Fruit fly (Drosophila melanogaster) whole organism, embryonic: ENCODE measurements around the gene nan.

Source experiments
- CG10321 ChIP-seq: fragments of 200-800 bp; sonication (Bioruptor generic); IDR thresholded peaks from 2 replicates; pipeline ENCODE4 v1.3.6; 2022; ENCODE audit warnings: missing biosample characterization, missing genetic modification characterization
- CG10565 ChIP-seq: fragments of 200-800 bp; sonication (Bioruptor generic); optimal IDR thresholded peaks from 3 replicates; lab custom pipeline; 2016; ENCODE audit warnings: missing biosample characterization, mild to moderate bottlenecking, missing genetic modification characterization
- CG11456 ChIP-seq: fragments of 200-800 bp; sonication (Bioruptor generic); IDR thresholded peaks from 3 replicates; pipeline ENCODE4 v1.3.6; 2022; ENCODE audit warnings: missing biosample characterization, missing genetic modification characterization
- CG14710 ChIP-seq: fragments of 200-800 bp; sonication (Bioruptor generic); optimal IDR thresholded peaks from 3 replicates; lab custom pipeline; 2019; ENCODE audit warnings: missing biosample characterization, mild to moderate bottlenecking, missing genetic modification characterization, moderate library complexity
- CG15479 ChIP-seq: fragments of 200-800 bp; sonication (Bioruptor generic); optimal IDR thresholded peaks from 3 replicates; lab custom pipeline; 2019; ENCODE audit warnings: missing biosample characterization, mild to moderate bottlenecking, missing genetic modification characterization, moderate library complexity
- CG15696 ChIP-seq: fragments of 200-800 bp; sonication (Bioruptor generic); optimal IDR thresholded peaks from 2 replicates; lab custom pipeline; 2019; ENCODE audit warnings: missing biosample characterization, mild to moderate bottlenecking, missing genetic modification characterization, moderate library complexity
- CG1603 ChIP-seq: fragments of 200-800 bp; sonication (Bioruptor generic); optimal IDR thresholded peaks from 2 replicates; lab custom pipeline; 2019; ENCODE audit warnings: missing biosample characterization, mild to moderate bottlenecking, missing genetic modification characterization, moderate library complexity
- CG17328 ChIP-seq: fragments of 200-800 bp; sonication (Bioruptor generic); IDR thresholded peaks from 2 replicates; pipeline ENCODE4 v1.3.6; 2022; ENCODE audit warnings: missing biosample characterization, missing genetic modification characterization
- CG1832 ChIP-seq: fragments of 200-800 bp; sonication (Bioruptor generic); optimal IDR thresholded peaks from 2 replicates; lab custom pipeline; 2017; ENCODE audit warnings: missing biosample characterization, mild to moderate bottlenecking, missing genetic modification characterization, inconsistent platforms
- CG2199 ChIP-seq: fragments of 200-800 bp; sonication (Bioruptor generic); IDR thresholded peaks from 3 replicates; pipeline ENCODE4 v1.3.6; 2022; ENCODE audit warnings: missing biosample characterization, missing genetic modification characterization
- CG2678 ChIP-seq: fragments of 200-800 bp; sonication (Bioruptor generic); optimal IDR thresholded peaks from 3 replicates; lab custom pipeline; 2019; ENCODE audit warnings: missing biosample characterization, mild to moderate bottlenecking, missing genetic modification characterization, moderate library complexity
- CG3065 ChIP-seq: fragments of 200-800 bp; sonication (Bioruptor generic); optimal IDR thresholded peaks from 2 replicates; lab custom pipeline; 2016; ENCODE audit warnings: missing biosample characterization, missing genetic modification characterization
- CG34224 ChIP-seq: fragments of 200-800 bp; sonication (Bioruptor generic); IDR thresholded peaks from 3 replicates; pipeline ENCODE4 v1.3.6; 2022; ENCODE audit warnings: missing biosample characterization, missing genetic modification characterization; ENCODE audit not compliant: partially characterized antibody
- CG34422 ChIP-seq: fragments of 200-800 bp; sonication (Bioruptor generic); IDR thresholded peaks from 3 replicates; pipeline ENCODE4 v1.3.6; 2022; ENCODE audit warnings: missing biosample characterization, missing genetic modification characterization
- CG7987 ChIP-seq: fragments of 200-800 bp; sonication (Bioruptor generic); optimal IDR thresholded peaks from 2 replicates; lab custom pipeline; 2018; ENCODE audit warnings: missing biosample characterization, mild to moderate bottlenecking, missing genetic modification characterization, moderate library complexity
- CG9727 ChIP-seq: fragments of 200-800 bp; sonication (Bioruptor generic); optimal IDR thresholded peaks from 3 replicates; lab custom pipeline; 2017; ENCODE audit warnings: missing biosample characterization, mild to moderate bottlenecking, missing genetic modification characterization
- CG9876 ChIP-seq: fragments of 200-800 bp; sonication (Bioruptor generic); optimal IDR thresholded peaks from 2 replicates; lab custom pipeline; 2016; ENCODE audit warnings: missing biosample characterization, missing genetic modification characterization
- CoRest ChIP-seq: fragments of 200-800 bp; sonication (Bioruptor generic); optimal IDR thresholded peaks from 3 replicates; lab custom pipeline; 2018; ENCODE audit warnings: missing biosample characterization, mild to moderate bottlenecking, missing genetic modification characterization, moderate library complexity
- D ChIP-seq, 2 experiments: fragments of 200-800 bp in 1 of 2; fragments of >200 bp in 1 of 2; sonication (Bioruptor generic) in 1 of 2; optimal IDR thresholded peaks; 2 replicates in 1 of 2; 3 replicates in 1 of 2; lab custom pipeline; 2017; ENCODE audit warnings: mild to moderate bottlenecking in 1 of 2, missing biosample characterization in 1 of 2, missing genetic modification characterization in 1 of 2, missing genetic modification reagents in 1 of 2
- Dek ChIP-seq: fragments of 200-800 bp; sonication (Bioruptor generic); optimal IDR thresholded peaks from 3 replicates; lab custom pipeline; 2019; ENCODE audit warnings: missing biosample characterization, mild to moderate bottlenecking, missing genetic modification characterization, moderate library complexity
- Dip3 ChIP-seq: fragments of 200-800 bp; sonication (Bioruptor generic); optimal IDR thresholded peaks from 3 replicates; lab custom pipeline; 2016; ENCODE audit warnings: missing biosample characterization, missing genetic modification characterization
- E2f1 ChIP-seq: fragments of 200-800 bp; sonication (Bioruptor generic); IDR thresholded peaks from 2 replicates; pipeline ENCODE4 v1.3.6; 2022; ENCODE audit warnings: missing biosample characterization, missing genetic modification characterization
- E2f2 ChIP-seq: fragments of 200-800 bp; sonication (Bioruptor generic); IDR thresholded peaks from 2 replicates; pipeline ENCODE4 v1.3.6; 2022; ENCODE audit warnings: missing biosample characterization, missing genetic modification characterization
- Gug ChIP-seq: fragments of 200-800 bp; sonication (Bioruptor generic); IDR thresholded peaks from 4 replicates; pipeline ENCODE4 v1.3.6; 2022; ENCODE audit warnings: missing biosample characterization, missing genetic modification characterization
- Hmr ChIP-seq: fragments of 200-800 bp; sonication (Bioruptor generic); optimal IDR thresholded peaks from 3 replicates; lab custom pipeline; 2017; ENCODE audit warnings: mild to moderate bottlenecking, missing biosample characterization, missing genetic modification reagents, missing genetic modification characterization
- Hsf ChIP-seq: fragments of 200-800 bp; sonication (Bioruptor generic); optimal IDR thresholded peaks from 3 replicates; lab custom pipeline; 2016; ENCODE audit warnings: missing biosample characterization, missing genetic modification characterization
- Jarid2 ChIP-seq: fragments of 200-800 bp; sonication (Bioruptor generic); optimal IDR thresholded peaks from 3 replicates; lab custom pipeline; 2017; ENCODE audit warnings: mild to moderate bottlenecking, missing biosample characterization, missing genetic modification reagents, missing genetic modification characterization
- MTF-1 ChIP-seq: fragments of 200-800 bp; sonication (Bioruptor generic); optimal IDR thresholded peaks from 2 replicates; lab custom pipeline; 2018; ENCODE audit warnings: missing biosample characterization, mild to moderate bottlenecking, missing genetic modification characterization, borderline replicate concordance
- Nf-YB ChIP-seq: fragments of 200-800 bp; sonication (Bioruptor generic); optimal IDR thresholded peaks from 3 replicates; lab custom pipeline; 2019; ENCODE audit warnings: missing biosample characterization, mild to moderate bottlenecking, missing genetic modification characterization, moderate library complexity
- Nf-YC ChIP-seq: fragments of 200-800 bp; optimal IDR thresholded peaks from 3 replicates; lab custom pipeline; 2019; ENCODE audit warnings: missing biosample characterization, mild to moderate bottlenecking, missing genetic modification characterization, moderate library complexity
- Pdp1 ChIP-seq, 2 experiments: fragments of 200-800 bp; sonication (Bioruptor generic); optimal IDR thresholded peaks; 3 replicates each; lab custom pipeline; 2016; ENCODE audit warnings: missing biosample characterization in 2 of 2, missing genetic modification characterization in 2 of 2, mild to moderate bottlenecking in 1 of 2, moderate library complexity in 1 of 2
- cad ChIP-seq: fragments of >200 bp; optimal IDR thresholded peaks from 2 replicates; lab custom pipeline; 2017; ENCODE audit warnings: missing biosample characterization, missing genetic modification characterization
- disco-r ChIP-seq: fragments of 200-800 bp; sonication (Bioruptor generic); optimal IDR thresholded peaks from 2 replicates; lab custom pipeline; 2016; ENCODE audit warnings: missing biosample characterization, missing genetic modification characterization
- ems ChIP-seq: fragments of 200-800 bp; sonication (Bioruptor generic); optimal IDR thresholded peaks from 3 replicates; lab custom pipeline; 2016; ENCODE audit warnings: missing biosample characterization, missing genetic modification characterization
- gce ChIP-seq: fragments of 200-800 bp; sonication (Bioruptor generic); IDR thresholded peaks from 3 replicates; pipeline ENCODE4 v1.3.6; 2022; ENCODE audit warnings: missing biosample characterization, missing genetic modification characterization
- gsb-n ChIP-seq: fragments of 200-800 bp; sonication (Bioruptor generic); optimal IDR thresholded peaks from 3 replicates; lab custom pipeline; 2018; ENCODE audit warnings: missing biosample characterization, mild to moderate bottlenecking, missing genetic modification characterization
- insv ChIP-seq, 2 experiments: fragments of 200-800 bp; sonication (Bioruptor generic); optimal IDR thresholded peaks; 3 replicates each; lab custom pipeline; 2016 to 2018; ENCODE audit warnings: missing biosample characterization in 2 of 2, missing genetic modification characterization in 2 of 2
- kni ChIP-seq: fragments of 200-800 bp; sonication (Bioruptor generic); optimal IDR thresholded peaks from 3 replicates; lab custom pipeline; 2017; ENCODE audit warnings: mild to moderate bottlenecking, missing biosample characterization, missing genetic modification reagents, missing genetic modification characterization
- lmd ChIP-seq: fragments of 200-800 bp; sonication (Bioruptor generic); IDR thresholded peaks from 2 replicates; pipeline ENCODE4 v1.3.6; 2022; ENCODE audit warnings: missing biosample characterization, missing genetic modification characterization
- lov ChIP-seq, 2 experiments: fragments of 200-800 bp in 1 of 2; fragments of >200 bp in 1 of 2; sonication (Bioruptor generic) in 1 of 2; IDR thresholded peaks in 1 of 2; optimal IDR thresholded peaks in 1 of 2; 2 replicates in 1 of 2; 3 replicates in 1 of 2; pipeline versions ENCODE4 v1.3.6 to Lab custom; 2017 to 2022; ENCODE audit warnings: missing biosample characterization in 1 of 2, missing genetic modification characterization in 1 of 2
- pros ChIP-seq: fragments of 200-800 bp; sonication (Bioruptor generic); optimal IDR thresholded peaks from 3 replicates; lab custom pipeline; 2019; ENCODE audit warnings: missing biosample characterization, mild to moderate bottlenecking, missing genetic modification characterization, moderate library complexity
- shn ChIP-seq: fragments of 200-800 bp; sonication (Bioruptor generic); optimal IDR thresholded peaks from 3 replicates; lab custom pipeline; 2016; ENCODE audit warnings: missing biosample characterization, missing genetic modification characterization
- stc ChIP-seq: fragments of 200-800 bp; sonication (Bioruptor generic); IDR thresholded peaks from 2 replicates; pipeline ENCODE4 v1.3.6; 2022; ENCODE audit warnings: missing biosample characterization, missing genetic modification characterization
- tll ChIP-seq, 2 experiments: fragments of 200-800 bp in 1 of 2; fragments of >200 bp in 1 of 2; sonication (Bioruptor generic) in 1 of 2; optimal IDR thresholded peaks; 2 replicates each; lab custom pipeline; 2017 to 2019; ENCODE audit warnings: missing biosample characterization in 2 of 2, missing genetic modification characterization in 2 of 2, mild to moderate bottlenecking in 1 of 2, moderate library complexity in 1 of 2
- ttk ChIP-seq: fragments of 200-800 bp; sonication (Bioruptor generic); IDR thresholded peaks from 2 replicates; pipeline ENCODE4 v2.1.2; 2022; ENCODE audit warnings: missing biosample characterization, missing genetic modification characterization
- twi ChIP-seq: fragments of 200-800 bp; optimal IDR thresholded peaks from 2 replicates; lab custom pipeline; 2019; ENCODE audit warnings: missing biosample characterization, mild to moderate bottlenecking, missing genetic modification characterization, moderate library complexity
- zen ChIP-seq: fragments of 200-800 bp; sonication (Bioruptor generic); optimal IDR thresholded peaks from 3 replicates; lab custom pipeline; 2018; ENCODE audit warnings: missing biosample characterization, mild to moderate bottlenecking, missing genetic modification characterization, moderate library complexity

The nan gene

DNA sequence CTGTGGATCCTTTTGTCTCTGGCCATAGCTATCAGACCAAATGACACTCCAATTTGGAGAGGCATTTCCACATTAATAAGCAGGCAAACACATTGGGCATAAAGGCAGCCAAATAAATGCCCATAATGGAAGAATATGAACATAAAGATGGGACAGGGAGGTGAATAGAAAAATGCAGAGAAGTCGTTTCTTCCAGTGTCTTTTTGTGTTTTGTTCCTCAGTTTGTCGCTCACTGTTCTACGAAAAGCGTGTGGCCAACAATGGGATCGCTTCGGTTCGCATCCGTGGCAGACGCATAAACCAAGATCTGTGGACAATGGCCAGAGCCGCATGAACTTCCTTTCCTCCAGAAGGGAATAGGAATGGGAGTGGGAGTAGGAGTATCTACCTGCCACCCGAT lies 38.0 kb downstream of the nan start (continued):
- TF ChIP-seq E2f1 (no peak), zen (tag; lab: Kevin White, UChicago) (peak; percentile 22)

DNA sequence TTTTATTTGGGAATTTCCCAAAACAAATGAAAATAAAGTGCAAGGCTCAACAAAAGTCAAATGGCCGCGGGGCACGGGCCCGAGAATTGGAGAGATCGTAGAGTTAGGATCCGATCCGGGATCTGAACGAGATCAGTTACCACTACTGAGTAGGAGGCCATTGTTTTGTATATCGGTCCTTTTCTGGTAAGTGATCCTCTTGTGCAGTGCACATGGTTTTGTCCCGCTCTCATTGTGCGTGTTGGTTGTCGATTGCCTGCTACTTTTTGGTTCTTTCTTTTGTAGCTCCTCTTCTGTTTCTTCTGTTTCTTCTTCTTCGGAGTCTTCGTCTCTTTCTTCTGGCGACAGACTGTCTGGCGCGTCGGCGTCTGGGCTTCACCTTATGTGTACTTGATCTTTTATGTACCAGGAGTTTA lies 39.3 kb downstream of the nan start:
- TF ChIP-seq gce (0 out of 3 replicates have a peak, but pooled peaks have one; percentile 3), D (optimal IDR thresholded peaks at IDR 0.05; lab: Kevin White, UChicago) (peak; percentile 99), D (GFP tag; optimal IDR thresholded peaks at IDR 0.05; lab: Kevin White, UChicago) (peak; percentile 47), E2f2 (GFP tag; lab: Robert Waterston, UW) (no peak), CG14710 (tag; lab: Kevin White, UChicago) (no peak), CG7987 (GFP tag; lab: Kevin White, UChicago) (no peak), CG9727 (GFP tag; lab: Kevin White, UChicago) (no peak), cad (GFP tag; lab: Kevin White, UChicago) (peak; percentile 61), Hsf (GFP tag; lab: Kevin White, UChicago) (no peak), twi (tag; lab: Kevin White, UChicago) (peak; percentile 0), CG1832 (GFP tag; lab: Kevin White, UChicago) (peak; percentile 59), E2f1 (no peak), CG11456 (GFP tag; lab: Robert Waterston, UW) (no peak), kni (GFP tag; lab: Kevin White, UChicago) (peak; percentile 31), lov (optimal IDR thresholded peaks at IDR 0.05; lab: Kevin White, UChicago) (no peak), lov (GFP tag; IDR thresholded peaks at IDR 0.05; lab: Robert Waterston, UW) (no peak), insv (GFP tag; optimal IDR thresholded peaks at IDR 0.05; lab: Kevin White, UChicago) (peak in 1 of 2 experiments; percentile 42), Nf-YC (tag; lab: Kevin White, UChicago) (peak; percentile 28), Pdp1 (GFP tag; optimal IDR thresholded peaks at IDR 0.05; lab: Kevin White, UChicago) (no peak), CoRest (tag; lab: Kevin White, UChicago) (no peak), Hmr (GFP tag; lab: Kevin White, UChicago) (no peak), CG34422 (no peak), disco-r (GFP tag; lab: Kevin White, UChicago) (no peak), Dip3 (GFP tag; lab: Kevin White, UChicago) (no peak), CG3065 (GFP tag; lab: Kevin White, UChicago) (no peak), CG15479 (GFP tag; lab: Kevin White, UChicago) (peak; percentile 98), CG17328 (no peak), pros (GFP tag; lab: Kevin White, UChicago) (peak; percentile 40), stc (no peak), tll (GFP tag; optimal IDR thresholded peaks at IDR 0.05; lab: Kevin White, UChicago) (peak in 1 of 2 experiments; percentile 100), lmd (GFP tag; lab: Robert Waterston, UW) (no peak), Dek (tag; lab: Kevin White, UChicago) (no peak), CG15696 (tag; lab: Kevin White, UChicago) (no peak), shn (GFP tag; lab: Kevin White, UChicago) (peak; percentile 25), MTF-1 (GFP tag; lab: Kevin White, UChicago) (no peak), CG1603 (no peak), ttk (no peak), CG9876 (GFP tag; lab: Kevin White, UChicago) (no peak), gsb-n (tag; lab: Kevin White, UChicago) (no peak), CG10565 (GFP tag; lab: Kevin White, UChicago) (no peak), CG2199 (GFP tag; lab: Robert Waterston, UW) (peak; percentile 50; the same call in 1 of the 3 replicates), Gug (GFP tag; lab: Robert Waterston, UW) (no peak), CG2678 (tag; lab: Kevin White, UChicago) (no peak), Jarid2 (GFP tag; lab: Kevin White, UChicago) (no peak), Nf-YB (GFP tag; lab: Kevin White, UChicago) (peak; percentile 79), ems (GFP tag; lab: Kevin White, UChicago) (no peak), CG34224 (GFP tag; lab: Robert Waterston, UW) (no peak), CG10321 (GFP tag; lab: Robert Waterston, UW) (peak; percentile 81)
